Worm (Caenorhabditis elegans) whole organism, L3 larva: ENCODE results near the gene srsx-38.

Experiments
- R02D3.7 ChIP-seq: fragments of 150-350 bp; optimal IDR thresholded peaks from 2 replicates; lab custom pipeline; 2014; ENCODE audit warnings: missing biosample characterization, missing genetic modification characterization
- ZK546.5 ChIP-seq: sonication (generic microtip); optimal IDR thresholded peaks from 2 replicates; lab custom pipeline; 2017; ENCODE audit warnings: missing biosample characterization, missing genetic modification characterization
- ama-1 ChIP-seq: fragments of 150-350 bp; optimal IDR thresholded peaks from 2 replicates; lab custom pipeline; 2018
- ceh-82 ChIP-seq: fragments of 150-350 bp; optimal IDR thresholded peaks from 2 replicates; lab custom pipeline; 2014; ENCODE audit warnings: missing biosample characterization, missing genetic modification characterization
- egl-5 ChIP-seq: fragments of 150-350 bp; optimal IDR thresholded peaks from 2 replicates; lab custom pipeline; 2017; ENCODE audit warnings: missing biosample characterization, missing genetic modification reagents, missing genetic modification characterization, inconsistent platforms
- elt-1 ChIP-seq: fragments of 150-350 bp; optimal IDR thresholded peaks from 2 replicates; lab custom pipeline; 2014; ENCODE audit warnings: missing biosample characterization, missing genetic modification characterization
- elt-2 ChIP-seq: sonication (generic microtip); optimal IDR thresholded peaks from 2 replicates; lab custom pipeline; 2016; ENCODE audit warnings: missing genetic modification reagents, mild to moderate bottlenecking, missing genetic modification characterization, missing compliant biosample characterization
- fkh-10 ChIP-seq: sonication (generic microtip); optimal IDR thresholded peaks from 2 replicates; lab custom pipeline; 2017; ENCODE audit warnings: missing biosample characterization, missing genetic modification reagents, missing genetic modification characterization
- fos-1 ChIP-seq: fragments of 150-350 bp; optimal IDR thresholded peaks from 2 replicates; lab custom pipeline; 2014; ENCODE audit warnings: missing biosample characterization, missing genetic modification characterization
- hmg-11 ChIP-seq: sonication (generic microtip); optimal IDR thresholded peaks from 2 replicates; lab custom pipeline; 2016; ENCODE audit warnings: missing genetic modification characterization, missing compliant biosample characterization
- jun-1 ChIP-seq: fragments of 150-350 bp; optimal IDR thresholded peaks from 2 replicates; lab custom pipeline; 2014; ENCODE audit warnings: missing biosample characterization, missing genetic modification reagents, missing genetic modification characterization
- lin-15B ChIP-seq: fragments of 150-350 bp; optimal IDR thresholded peaks from 2 replicates; lab custom pipeline; 2014; ENCODE audit warnings: missing biosample characterization, missing genetic modification characterization
- nhr-12 ChIP-seq: fragments of 150-350 bp; optimal IDR thresholded peaks from 2 replicates; lab custom pipeline; 2014; ENCODE audit warnings: missing biosample characterization, missing genetic modification characterization
- nhr-23 ChIP-seq: fragments of 150-350 bp; optimal IDR thresholded peaks from 2 replicates; lab custom pipeline; 2014; ENCODE audit warnings: missing biosample characterization, missing genetic modification reagents, missing genetic modification characterization
- nhr-25 ChIP-seq: sonication (generic microtip); optimal IDR thresholded peaks from 2 replicates; lab custom pipeline; 2017; ENCODE audit warnings: missing biosample characterization, missing genetic modification characterization
- nhr-67 ChIP-seq: fragments of 150-350 bp; optimal IDR thresholded peaks from 2 replicates; lab custom pipeline; 2014; ENCODE audit warnings: missing biosample characterization, missing genetic modification characterization
- pha-4 ChIP-seq: fragments of 150-350 bp; optimal IDR thresholded peaks from 2 replicates; lab custom pipeline; 2014; ENCODE audit warnings: missing biosample characterization, missing genetic modification reagents, missing genetic modification characterization
- sea-2 ChIP-seq: fragments of 150-350 bp; sonication (generic microtip); optimal IDR thresholded peaks from 4 replicates; lab custom pipeline; 2014; ENCODE audit warnings: missing biosample characterization, missing genetic modification reagents, missing genetic modification characterization

The srsx-38 gene

ce11 chrV:15758449-15758848 lies 48.9 kb downstream of the srsx-38 start, which contains the start of gene str-9:
Gene str-9 (plus strand): TSS chrV:15758749.
- TF ChIP-seq nhr-25 (no peak), sea-2 (GFP tag; lab: Kevin White, UChicago) (no peak), R02D3.7 (tag; lab: Kevin White, UChicago) (no peak), ama-1 (lab: Kevin White, UChicago) (no peak), egl-5 (tag; lab: Kevin White, UChicago) (no peak), jun-1 (tag; lab: Kevin White, UChicago) (no peak), fkh-10 (GFP tag; lab: Kevin White, UChicago) (no peak), nhr-23 (tag; lab: Kevin White, UChicago) (no peak), elt-1 (tag; lab: Kevin White, UChicago) (no peak), hmg-11 (tag; lab: Kevin White, UChicago) (no peak), fos-1 (no peak), nhr-12 (tag; lab: Kevin White, UChicago) (no peak)

ce11 chrV:15757645-15758044 lies 49.7 kb downstream of the srsx-38 start:
- TF ChIP-seq ZK546.5 (no peak), elt-2 (tag; lab: Kevin White, UChicago) (no peak), lin-15B (tag; lab: Kevin White, UChicago) (no peak), ceh-82 (tag; lab: Kevin White, UChicago) (no peak), nhr-67 (tag; lab: Kevin White, UChicago) (no peak), pha-4 (tag; lab: Kevin White, UChicago) (no peak), fos-1 (no peak)
